Worm (Caenorhabditis elegans): ENCODE measurements around the gene srh-37.

DNA sequence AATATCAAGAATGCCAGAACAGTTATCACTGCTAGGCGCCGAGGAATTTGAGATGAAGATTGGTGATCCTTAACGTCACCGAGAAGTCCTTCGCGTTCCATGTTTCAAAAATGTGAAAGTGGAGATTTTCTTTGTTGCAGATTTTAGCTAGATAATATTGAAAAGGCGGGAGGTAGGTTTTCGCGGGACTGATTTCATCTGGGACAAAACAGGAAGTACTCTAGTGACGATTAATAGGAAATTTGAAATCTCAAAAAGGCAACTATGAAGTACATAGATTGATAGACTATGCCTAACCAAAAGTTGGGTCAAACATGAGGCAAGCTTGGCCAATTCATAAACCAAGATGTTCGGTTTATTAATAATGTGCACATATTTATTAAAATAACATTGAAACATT, 40.7 kb upstream of the srh-37 start, which contains the start of gene C14C6.8:
- TF ChIP-seq zag-1 (tag; optimal IDR thresholded peaks at IDR 0.05) (no peak), unc-62 (GFP tag; optimal IDR thresholded peaks at IDR 0.05) (no peak), nhr-237 (tag; optimal IDR thresholded peaks at IDR 0.05) (no peak), elt-3 (tag; optimal IDR thresholded peaks at IDR 0.05) (no peak), unc-39 (tag; optimal IDR thresholded peaks at IDR 0.05) (no peak), R02D3.7 (tag; optimal IDR thresholded peaks at IDR 0.05) (no peak), aly-2 (tag; optimal IDR thresholded peaks at IDR 0.05) (no peak), ztf-4 (tag; optimal IDR thresholded peaks at IDR 0.05) (no peak), nhr-21 (tag; optimal IDR thresholded peaks at IDR 0.05) (no peak), ztf-1 (GFP tag; conservative IDR thresholded peaks at IDR 0.05) (no peak), nhr-77 (tag; optimal IDR thresholded peaks at IDR 0.05) (no peak), nhr-129 (tag; optimal IDR thresholded peaks at IDR 0.05) (no peak), lin-13 (GFP tag; optimal IDR thresholded peaks at IDR 0.05) (no peak), fos-1 (tag; optimal IDR thresholded peaks at IDR 0.05) (no peak)
